Fruit fly (Drosophila melanogaster) whole organism, embryonic: ENCODE data around the gene Cdc7.

Source experiments
- Antp ChIP-seq: fragments of 200-800 bp; sonication (Bioruptor generic); optimal IDR thresholded peaks from 3 replicates; lab custom pipeline; 2016; ENCODE audit warnings: missing biosample characterization, missing genetic modification characterization
- CG11085 ChIP-seq: fragments of 200-800 bp; sonication (Bioruptor generic); IDR thresholded peaks from 2 replicates; pipeline ENCODE4 v1.3.6; 2022; ENCODE audit warnings: missing biosample characterization, missing genetic modification characterization
- CG12104 ChIP-seq: fragments of 200-800 bp; sonication (Bioruptor generic); optimal IDR thresholded peaks from 3 replicates; lab custom pipeline; 2016; ENCODE audit warnings: missing biosample characterization, missing genetic modification characterization
- CG12155 ChIP-seq: fragments of 200-800 bp; sonication (Bioruptor generic); optimal IDR thresholded peaks from 3 replicates; lab custom pipeline; 2016; ENCODE audit warnings: missing biosample characterization, missing genetic modification characterization
- CG1233 ChIP-seq: fragments of 200-800 bp; sonication (Bioruptor generic); optimal IDR thresholded peaks from 4 replicates; lab custom pipeline; 2018; ENCODE audit warnings: missing biosample characterization, mild to moderate bottlenecking, missing genetic modification characterization
- CG14667 ChIP-seq: fragments of 200-800 bp; sonication (Bioruptor generic); IDR thresholded peaks from 2 replicates; pipeline ENCODE4 v1.3.6; 2022; ENCODE audit warnings: missing biosample characterization, missing genetic modification characterization
- CG15269 ChIP-seq: fragments of 200-800 bp; sonication (Bioruptor generic); optimal IDR thresholded peaks from 2 replicates; lab custom pipeline; 2018; ENCODE audit warnings: missing biosample characterization, mild to moderate bottlenecking, missing genetic modification characterization, moderate library complexity
- CG15514 ChIP-seq: fragments of 200-800 bp; sonication (Bioruptor generic); optimal IDR thresholded peaks from 3 replicates; lab custom pipeline; 2017; ENCODE audit warnings: missing biosample characterization, missing genetic modification characterization, mild to moderate bottlenecking, moderate library complexity, missing genetic modification reagents
- CG17829 ChIP-seq: fragments of 200-800 bp; optimal IDR thresholded peaks from 2 replicates; lab custom pipeline; 2019; ENCODE audit warnings: missing biosample characterization, mild to moderate bottlenecking, missing genetic modification characterization, moderate library complexity
- CG18476 ChIP-seq: fragments of 200-800 bp; sonication (Bioruptor generic); optimal IDR thresholded peaks from 2 replicates; lab custom pipeline; 2016; ENCODE audit warnings: missing biosample characterization, mild to moderate bottlenecking, missing genetic modification characterization
- CG18599 ChIP-seq: fragments of 200-800 bp; sonication (Bioruptor generic); optimal IDR thresholded peaks from 3 replicates; lab custom pipeline; 2017; ENCODE audit warnings: missing biosample characterization, missing genetic modification characterization, mild to moderate bottlenecking, moderate library complexity, missing genetic modification reagents
- CG31224 ChIP-seq: fragments of 200-800 bp; sonication (Bioruptor generic); IDR thresholded peaks from 2 replicates; pipeline ENCODE4 v1.3.6; 2022; ENCODE audit warnings: missing biosample characterization, missing genetic modification characterization
- CG34224 ChIP-seq: fragments of 200-800 bp; sonication (Bioruptor generic); IDR thresholded peaks from 3 replicates; pipeline ENCODE4 v1.3.6; 2022; ENCODE audit warnings: missing biosample characterization, missing genetic modification characterization; ENCODE audit not compliant: partially characterized antibody
- CG4707 ChIP-seq: fragments of 200-800 bp; sonication (Bioruptor generic); optimal IDR thresholded peaks from 2 replicates; lab custom pipeline; 2018; ENCODE audit warnings: missing biosample characterization, mild to moderate bottlenecking, missing genetic modification characterization, moderate library complexity
- CG6254 ChIP-seq: fragments of 200-800 bp; sonication (Bioruptor generic); optimal IDR thresholded peaks from 3 replicates; lab custom pipeline; 2017; ENCODE audit warnings: mild to moderate bottlenecking, missing biosample characterization, missing genetic modification reagents, missing genetic modification characterization
- CG9876 ChIP-seq: fragments of 200-800 bp; sonication (Bioruptor generic); optimal IDR thresholded peaks from 2 replicates; lab custom pipeline; 2016; ENCODE audit warnings: missing biosample characterization, missing genetic modification characterization
- CoRest ChIP-seq: fragments of 200-800 bp; sonication (Bioruptor generic); optimal IDR thresholded peaks from 3 replicates; lab custom pipeline; 2018; ENCODE audit warnings: missing biosample characterization, mild to moderate bottlenecking, missing genetic modification characterization, moderate library complexity
- CrebB ChIP-seq: fragments of 200-800 bp; sonication (Bioruptor generic); optimal IDR thresholded peaks from 3 replicates; lab custom pipeline; 2018; ENCODE audit warnings: missing biosample characterization, mild to moderate bottlenecking, missing genetic modification characterization
- D19A ChIP-seq: fragments of 200-800 bp; optimal IDR thresholded peaks from 3 replicates; lab custom pipeline; 2019; ENCODE audit warnings: missing biosample characterization, mild to moderate bottlenecking, missing genetic modification characterization, moderate library complexity
- Dip3 ChIP-seq: fragments of 200-800 bp; sonication (Bioruptor generic); optimal IDR thresholded peaks from 3 replicates; lab custom pipeline; 2016; ENCODE audit warnings: missing biosample characterization, missing genetic modification characterization
- E2f1 ChIP-seq: fragments of 200-800 bp; sonication (Bioruptor generic); IDR thresholded peaks from 2 replicates; pipeline ENCODE4 v1.3.6; 2022; ENCODE audit warnings: missing biosample characterization, missing genetic modification characterization
- E2f2 ChIP-seq: fragments of 200-800 bp; sonication (Bioruptor generic); IDR thresholded peaks from 2 replicates; pipeline ENCODE4 v1.3.6; 2022; ENCODE audit warnings: missing biosample characterization, missing genetic modification characterization
- GATAe ChIP-seq: fragments of 200-800 bp; sonication (Bioruptor generic); conservative IDR thresholded peaks from 2 replicates; pipeline ENCODE4 v1.3.6; 2022; ENCODE audit warnings: missing biosample characterization, missing genetic modification characterization
- HHEX ChIP-seq: fragments of 200-800 bp; sonication (Bioruptor generic); optimal IDR thresholded peaks from 3 replicates; lab custom pipeline; 2017; ENCODE audit warnings: missing biosample characterization, mild to moderate bottlenecking, missing genetic modification characterization, missing genetic modification reagents
- Hand ChIP-seq: fragments of 200-800 bp; sonication (Bioruptor generic); optimal IDR thresholded peaks from 2 replicates; lab custom pipeline; 2017; ENCODE audit warnings: mild to moderate bottlenecking, missing biosample characterization, missing genetic modification reagents, missing genetic modification characterization
- Nf-YB ChIP-seq: fragments of 200-800 bp; sonication (Bioruptor generic); optimal IDR thresholded peaks from 3 replicates; lab custom pipeline; 2019; ENCODE audit warnings: missing biosample characterization, mild to moderate bottlenecking, missing genetic modification characterization, moderate library complexity
- Stat92E ChIP-seq, 3 experiments: fragments of >200 bp in 2 of 3; fragments of 200-800 bp in 1 of 3; sonication (Bioruptor generic) in 1 of 3; optimal IDR thresholded peaks; 2 replicates each; lab custom pipeline; 2017 to 2019; ENCODE audit warnings: missing biosample characterization in 3 of 3, missing genetic modification characterization in 3 of 3, mild to moderate bottlenecking in 1 of 3, moderate library complexity in 1 of 3
- abd-A ChIP-seq: fragments of 200-800 bp; sonication (Bioruptor generic); optimal IDR thresholded peaks from 3 replicates; lab custom pipeline; 2019; ENCODE audit warnings: missing biosample characterization, mild to moderate bottlenecking, missing genetic modification characterization, moderate library complexity
- bbx ChIP-seq: fragments of 200-800 bp; sonication (Bioruptor generic); IDR thresholded peaks from 2 replicates; pipeline ENCODE4 v1.3.6; 2022; ENCODE audit warnings: missing biosample characterization, missing genetic modification characterization; ENCODE audit not compliant: partially characterized antibody
- chinmo ChIP-seq: fragments of 200-800 bp; sonication (Bioruptor generic); IDR thresholded peaks from 4 replicates; pipeline ENCODE4 v1.3.6; 2022; ENCODE audit warnings: missing biosample characterization, missing genetic modification characterization; ENCODE audit not compliant: partially characterized antibody
- ci ChIP-seq: fragments of 200-800 bp; sonication (Bioruptor generic); IDR thresholded peaks from 3 replicates; pipeline ENCODE4 v1.3.6; 2022; ENCODE audit warnings: missing biosample characterization, missing genetic modification characterization
- crol ChIP-seq: fragments of 200-800 bp; sonication (Bioruptor generic); IDR thresholded peaks from 2 replicates; pipeline ENCODE4 v1.3.6; 2022; ENCODE audit warnings: missing biosample characterization, missing genetic modification characterization
- fd64A ChIP-seq: fragments of 200-800 bp; sonication (Bioruptor generic); optimal IDR thresholded peaks from 3 replicates; lab custom pipeline; 2018; ENCODE audit warnings: missing biosample characterization, mild to moderate bottlenecking, missing genetic modification characterization
- gem ChIP-seq: fragments of 200-800 bp; sonication (Bioruptor generic); optimal IDR thresholded peaks from 2 replicates; lab custom pipeline; 2019; ENCODE audit warnings: missing biosample characterization, mild to moderate bottlenecking, missing genetic modification characterization, moderate library complexity
- gfzf ChIP-seq: fragments of 200-800 bp; sonication (Bioruptor generic); optimal IDR thresholded peaks from 2 replicates; lab custom pipeline; 2016; ENCODE audit warnings: missing biosample characterization, mild to moderate bottlenecking, missing genetic modification characterization, moderate library complexity
- grau ChIP-seq: fragments of 200-800 bp; optimal IDR thresholded peaks from 3 replicates; lab custom pipeline; 2019; ENCODE audit warnings: missing biosample characterization, mild to moderate bottlenecking, missing genetic modification characterization, moderate library complexity
- knrl ChIP-seq: fragments of 200-800 bp; sonication (Bioruptor generic); IDR thresholded peaks from 3 replicates; pipeline ENCODE4 v1.3.6; 2022; ENCODE audit warnings: missing biosample characterization, missing genetic modification characterization; ENCODE audit not compliant: partially characterized antibody
- lmd ChIP-seq: fragments of 200-800 bp; sonication (Bioruptor generic); IDR thresholded peaks from 2 replicates; pipeline ENCODE4 v1.3.6; 2022; ENCODE audit warnings: missing biosample characterization, missing genetic modification characterization
- lola ChIP-seq, 3 experiments: fragments of >200 bp in 2 of 3; fragments of 200-800 bp in 1 of 3; sonication (Bioruptor generic) in 1 of 3; optimal IDR thresholded peaks; 2 replicates each; lab custom pipeline; 2017 to 2019; ENCODE audit warnings: missing biosample characterization in 3 of 3, missing genetic modification characterization in 3 of 3, mild to moderate bottlenecking in 1 of 3, moderate library complexity in 1 of 3
- mirr ChIP-seq: fragments of 200-800 bp; sonication (Bioruptor generic); optimal IDR thresholded peaks from 3 replicates; lab custom pipeline; 2018; ENCODE audit warnings: missing biosample characterization, mild to moderate bottlenecking, missing genetic modification characterization
- nerfin-2 ChIP-seq: fragments of 200-800 bp; sonication (Bioruptor generic); IDR thresholded peaks from 2 replicates; pipeline ENCODE4 v1.3.6; 2022; ENCODE audit warnings: missing biosample characterization, missing genetic modification characterization; ENCODE audit not compliant: partially characterized antibody
- pb ChIP-seq: fragments of 200-800 bp; sonication (Bioruptor generic); optimal IDR thresholded peaks from 3 replicates; lab custom pipeline; 2016; ENCODE audit warnings: missing biosample characterization, missing genetic modification characterization
- peb ChIP-seq: fragments of 200-800 bp; sonication (Bioruptor generic); IDR thresholded peaks from 2 replicates; pipeline ENCODE4 v1.3.6; 2022; ENCODE audit warnings: missing biosample characterization, missing genetic modification characterization
- schlank ChIP-seq: fragments of 200-800 bp; sonication (Bioruptor generic); optimal IDR thresholded peaks from 2 replicates; lab custom pipeline; 2018; ENCODE audit warnings: missing biosample characterization, mild to moderate bottlenecking, missing genetic modification characterization
- sens ChIP-seq: fragments of 200-800 bp; sonication (Bioruptor generic); peaks from one replicate; lab custom pipeline; 2016; ENCODE audit warnings: missing biosample characterization, missing genetic modification characterization
- sna ChIP-seq: fragments of 200-800 bp; sonication (Bioruptor generic); IDR thresholded peaks from 2 replicates; pipeline ENCODE4 v1.3.6; 2022; ENCODE audit warnings: missing biosample characterization, missing genetic modification characterization; ENCODE audit not compliant: partially characterized antibody
- sob ChIP-seq: fragments of 200-800 bp; sonication (Bioruptor generic); IDR thresholded peaks from 2 replicates; pipeline ENCODE4 v1.3.6; 2022; ENCODE audit warnings: missing biosample characterization, missing genetic modification characterization
- twi ChIP-seq: fragments of 200-800 bp; optimal IDR thresholded peaks from 2 replicates; lab custom pipeline; 2019; ENCODE audit warnings: missing biosample characterization, mild to moderate bottlenecking, missing genetic modification characterization, moderate library complexity

Cdc7 gene

dm6 chrX:6699255-6699885 is 45.0 kb downstream of the Cdc7 start, which contains the start of gene CG14441 (continued):
- TF ChIP-seq sna (GFP tag; lab: Robert Waterston, UW) (peak; percentile 99), Nf-YB (GFP tag; lab: Kevin White, UChicago) (peak; percentile 32), HHEX (GFP tag; lab: Kevin White, UChicago) (peak; percentile 56), CG12155 (GFP tag; lab: Kevin White, UChicago) (peak; percentile 26), CG31224 (GFP tag; lab: Robert Waterston, UW) (0 out of 2 replicates have a peak, but pooled peaks have one; percentile 17), CoRest (tag; lab: Kevin White, UChicago) (peak; percentile 12), Stat92E (GFP tag; optimal IDR thresholded peaks at IDR 0.05; lab: Kevin White, UChicago) (peak in 1 of 3 experiments; percentile 82), Antp (GFP tag; lab: Kevin White, UChicago) (peak; percentile 5), sens (GFP tag; lab: Kevin White, UChicago) (peak; percentile 94), ci (peak; percentile 66; the same call in 1 of the 3 replicates), CG1233 (peak; percentile 8), peb (no peak), E2f2 (GFP tag; lab: Robert Waterston, UW) (peak; percentile 30; the same call in 1 of the 2 replicates), GATAe (GFP tag; lab: Robert Waterston, UW) (no peak), Hand (peak; percentile 63), gfzf (GFP tag; lab: Kevin White, UChicago) (no peak), CG15269 (tag; lab: Kevin White, UChicago) (peak; percentile 46), lmd (GFP tag; lab: Robert Waterston, UW) (peak; percentile 27; the same call in 1 of the 2 replicates), Dip3 (no peak), mirr (peak; percentile 52), CrebB (tag; lab: Kevin White, UChicago) (peak; percentile 26), CG18476 (GFP tag; lab: Kevin White, UChicago) (peak; percentile 3), CG34224 (GFP tag; lab: Robert Waterston, UW) (peak; percentile 100), CG6254 (GFP tag; lab: Kevin White, UChicago) (peak; percentile 34), CG12104 (GFP tag; lab: Kevin White, UChicago) (peak; percentile 31), twi (tag; lab: Kevin White, UChicago) (peak; percentile 37), crol (GFP tag; lab: Robert Waterston, UW) (peak; percentile 78), CG9876 (GFP tag; lab: Kevin White, UChicago) (peak; percentile 19), CG17829 (tag; lab: Kevin White, UChicago) (peak; percentile 47), schlank (tag; lab: Kevin White, UChicago) (peak; percentile 21), lola (GFP tag; optimal IDR thresholded peaks at IDR 0.05; lab: Kevin White, UChicago) (peak in 1 of 3 experiments; percentile 15), E2f1 (GFP tag; lab: Robert Waterston, UW) (no peak), sob (GFP tag; lab: Robert Waterston, UW) (0 out of 2 replicates have a peak, but pooled peaks have one; percentile 34), gem (tag; lab: Kevin White, UChicago) (peak; percentile 44), chinmo (GFP tag; lab: Robert Waterston, UW) (peak; percentile 98), CG14667 (GFP tag; lab: Robert Waterston, UW) (no peak), CG11085 (GFP tag; lab: Robert Waterston, UW) (no peak), nerfin-2 (GFP tag; lab: Robert Waterston, UW) (peak; percentile 93), CG15514 (peak; percentile 48), CG18599 (peak; percentile 79), grau (peak; percentile 65), knrl (GFP tag; lab: Robert Waterston, UW) (peak; percentile 95), fd64A (GFP tag; lab: Kevin White, UChicago) (peak; percentile 54), CG4707 (GFP tag; lab: Kevin White, UChicago) (peak; percentile 41), pb (GFP tag; lab: Kevin White, UChicago) (peak; percentile 13), D19A (peak; percentile 34), abd-A (peak; percentile 78), bbx (GFP tag; lab: Robert Waterston, UW) (peak; percentile 97)
